Fruit fly (Drosophila melanogaster) whole organism, embryonic: ENCODE data around the gene CG7378.

ENCODE experiments used
- CG10267 ChIP-seq: fragments of 200-800 bp; sonication (Bioruptor generic); optimal IDR thresholded peaks from 2 replicates; lab custom pipeline; 2018; ENCODE audit warnings: missing biosample characterization, mild to moderate bottlenecking, missing genetic modification characterization, moderate library complexity
- CG11085 ChIP-seq: fragments of 200-800 bp; sonication (Bioruptor generic); IDR thresholded peaks from 2 replicates; pipeline ENCODE4 v1.3.6; 2022; ENCODE audit warnings: missing biosample characterization, missing genetic modification characterization
- CG11247 ChIP-seq: fragments of 200-800 bp; sonication (Bioruptor generic); IDR thresholded peaks from 2 replicates; pipeline ENCODE4 v1.3.6; 2022; ENCODE audit warnings: missing biosample characterization, missing genetic modification characterization
- CG11695 ChIP-seq: fragments of 200-800 bp; sonication (Bioruptor generic); IDR thresholded peaks from 3 replicates; pipeline ENCODE4 v1.3.6; 2022; ENCODE audit warnings: missing biosample characterization, missing genetic modification characterization
- CG11696 ChIP-seq: fragments of 200-800 bp; sonication (Bioruptor generic); IDR thresholded peaks from 2 replicates; pipeline ENCODE4 v1.3.6; 2022; ENCODE audit warnings: missing biosample characterization, missing genetic modification characterization
- CG12155 ChIP-seq: fragments of 200-800 bp; sonication (Bioruptor generic); optimal IDR thresholded peaks from 3 replicates; lab custom pipeline; 2016; ENCODE audit warnings: missing biosample characterization, missing genetic modification characterization
- CG12769 ChIP-seq: fragments of 200-800 bp; sonication (Bioruptor generic); optimal IDR thresholded peaks from 2 replicates; lab custom pipeline; 2019; ENCODE audit warnings: missing biosample characterization, mild to moderate bottlenecking, missing genetic modification characterization, moderate library complexity
- CG14860 ChIP-seq: fragments of 200-800 bp; sonication (Bioruptor generic); IDR thresholded peaks from 3 replicates; pipeline ENCODE4 v1.3.6; 2022; ENCODE audit warnings: missing biosample characterization, missing genetic modification characterization; ENCODE audit not compliant: partially characterized antibody
- CG15601 ChIP-seq: fragments of 200-800 bp; sonication (Bioruptor generic); optimal IDR thresholded peaks from 3 replicates; lab custom pipeline; 2019; ENCODE audit warnings: missing biosample characterization, mild to moderate bottlenecking, missing genetic modification characterization, moderate library complexity
- CG17359 ChIP-seq: fragments of 200-800 bp; sonication (Bioruptor generic); optimal IDR thresholded peaks from 3 replicates; lab custom pipeline; 2018; ENCODE audit warnings: missing biosample characterization, mild to moderate bottlenecking, missing genetic modification characterization, moderate library complexity
- CG17568 ChIP-seq: fragments of 200-800 bp; sonication (Bioruptor generic); optimal IDR thresholded peaks from 2 replicates; lab custom pipeline; 2018; ENCODE audit warnings: missing biosample characterization, mild to moderate bottlenecking, missing genetic modification characterization, moderate library complexity
- CG30020 ChIP-seq: fragments of 200-800 bp; optimal IDR thresholded peaks from 2 replicates; lab custom pipeline; 2019; ENCODE audit warnings: missing biosample characterization, mild to moderate bottlenecking, missing genetic modification characterization, moderate library complexity
- CG6175 ChIP-seq: fragments of 200-800 bp; sonication (Bioruptor generic); IDR thresholded peaks from 3 replicates; pipeline ENCODE4 v1.3.6; 2022; ENCODE audit warnings: missing biosample characterization, missing genetic modification characterization
- CG6791 ChIP-seq: fragments of 200-800 bp; sonication (Bioruptor generic); IDR thresholded peaks from 3 replicates; pipeline ENCODE4 v1.3.6; 2022; ENCODE audit warnings: missing biosample characterization, missing genetic modification characterization; ENCODE audit not compliant: partially characterized antibody
- CG7372 ChIP-seq: fragments of 200-800 bp; sonication (Bioruptor generic); IDR thresholded peaks from 2 replicates; pipeline ENCODE4 v1.3.6; 2022; ENCODE audit warnings: missing biosample characterization, missing genetic modification characterization
- CG7963 ChIP-seq: fragments of 200-800 bp; sonication (Bioruptor generic); IDR thresholded peaks from 3 replicates; pipeline ENCODE4 v1.3.6; 2022; ENCODE audit warnings: missing biosample characterization, missing genetic modification characterization; ENCODE audit not compliant: partially characterized antibody
- CG9876 ChIP-seq: fragments of 200-800 bp; sonication (Bioruptor generic); optimal IDR thresholded peaks from 2 replicates; lab custom pipeline; 2016; ENCODE audit warnings: missing biosample characterization, missing genetic modification characterization
- Dip3 ChIP-seq: fragments of 200-800 bp; sonication (Bioruptor generic); optimal IDR thresholded peaks from 3 replicates; lab custom pipeline; 2016; ENCODE audit warnings: missing biosample characterization, missing genetic modification characterization
- Dll ChIP-seq: fragments of 200-800 bp; sonication (Bioruptor generic); IDR thresholded peaks from 4 replicates; pipeline ENCODE4 v1.3.6; 2022; ENCODE audit warnings: missing biosample characterization, missing genetic modification characterization; ENCODE audit not compliant: partially characterized antibody
- Hey ChIP-seq: fragments of 200-800 bp; sonication (Bioruptor generic); optimal IDR thresholded peaks from 3 replicates; lab custom pipeline; 2018; ENCODE audit warnings: missing biosample characterization, mild to moderate bottlenecking, missing genetic modification characterization
- Hmr ChIP-seq: fragments of 200-800 bp; sonication (Bioruptor generic); optimal IDR thresholded peaks from 3 replicates; lab custom pipeline; 2017; ENCODE audit warnings: mild to moderate bottlenecking, missing biosample characterization, missing genetic modification reagents, missing genetic modification characterization
- Mad ChIP-seq: fragments of 200-800 bp; sonication (Bioruptor generic); optimal IDR thresholded peaks from 2 replicates; lab custom pipeline; 2016; ENCODE audit warnings: missing biosample characterization, missing genetic modification characterization
- NK7.1 ChIP-seq: fragments of 200-800 bp; sonication (Bioruptor generic); optimal IDR thresholded peaks from 3 replicates; lab custom pipeline; 2016; ENCODE audit warnings: missing biosample characterization, missing genetic modification characterization
- Neu2 ChIP-seq: fragments of 200-800 bp; sonication (Bioruptor generic); optimal IDR thresholded peaks from 3 replicates; lab custom pipeline; 2016; ENCODE audit warnings: missing biosample characterization, missing genetic modification characterization, borderline replicate concordance
- Nf-YC ChIP-seq: fragments of 200-800 bp; optimal IDR thresholded peaks from 3 replicates; lab custom pipeline; 2019; ENCODE audit warnings: missing biosample characterization, mild to moderate bottlenecking, missing genetic modification characterization, moderate library complexity
- YL-1 ChIP-seq: fragments of 200-800 bp; sonication (Bioruptor generic); optimal IDR thresholded peaks from 3 replicates; lab custom pipeline; 2017; ENCODE audit warnings: missing biosample characterization, mild to moderate bottlenecking, missing genetic modification characterization
- az2 ChIP-seq: fragments of 200-800 bp; sonication (Bioruptor generic); optimal IDR thresholded peaks from 3 replicates; lab custom pipeline; 2016; ENCODE audit warnings: missing biosample characterization, missing genetic modification characterization
- btn ChIP-seq: fragments of 200-800 bp; sonication (Bioruptor generic); optimal IDR thresholded peaks from 2 replicates; lab custom pipeline; 2016; ENCODE audit warnings: missing biosample characterization, missing genetic modification characterization
- cad ChIP-seq: fragments of >200 bp; optimal IDR thresholded peaks from 2 replicates; lab custom pipeline; 2017; ENCODE audit warnings: missing biosample characterization, missing genetic modification characterization
- chif ChIP-seq, 2 experiments: fragments of 200-800 bp; sonication (Bioruptor generic); optimal IDR thresholded peaks; 3 replicates each; lab custom pipeline; 2016; ENCODE audit warnings: missing biosample characterization in 2 of 2, missing genetic modification characterization in 2 of 2
- ftz-f1 ChIP-seq: fragments of 200-800 bp; sonication (Bioruptor generic); optimal IDR thresholded peaks from 2 replicates; lab custom pipeline; 2016; ENCODE audit warnings: missing biosample characterization, missing genetic modification characterization
- gcm2 ChIP-seq: fragments of 200-800 bp; sonication (Bioruptor generic); optimal IDR thresholded peaks from 2 replicates; lab custom pipeline; 2016; ENCODE audit warnings: missing biosample characterization, missing genetic modification characterization
- gro ChIP-seq: fragments of 200-800 bp; sonication (Bioruptor generic); optimal IDR thresholded peaks from 2 replicates; lab custom pipeline; 2016; ENCODE audit warnings: missing biosample characterization, missing genetic modification characterization
- gt ChIP-seq: fragments of 200-800 bp; sonication (Bioruptor generic); IDR thresholded peaks from 2 replicates; pipeline ENCODE4 v1.3.6; 2022; ENCODE audit warnings: missing biosample characterization, missing genetic modification characterization
- ham ChIP-seq: fragments of 200-800 bp; sonication (Bioruptor generic); IDR thresholded peaks from 2 replicates; pipeline ENCODE4 v1.3.6; 2022; ENCODE audit warnings: missing biosample characterization, missing genetic modification characterization
- mld ChIP-seq: fragments of 200-800 bp; sonication (Bioruptor generic); IDR thresholded peaks from 3 replicates; pipeline ENCODE4 v1.3.6; 2022; ENCODE audit warnings: missing biosample characterization, missing genetic modification characterization; ENCODE audit not compliant: partially characterized antibody
- oc ChIP-seq: fragments of 200-800 bp; sonication (Bioruptor generic); optimal IDR thresholded peaks from 2 replicates; lab custom pipeline; 2018; ENCODE audit warnings: missing biosample characterization, mild to moderate bottlenecking, missing genetic modification characterization, moderate library complexity
- pan ChIP-seq, 4 experiments: fragments of >200 bp in 3 of 4; fragments of 200-800 bp in 1 of 4; sonication (Bioruptor generic) in 1 of 4; optimal IDR thresholded peaks in 3 of 4; IDR thresholded peaks in 1 of 4; 2 replicates each; pipeline versions ENCODE4 v1.3.6 to Lab custom; 2017 to 2022; ENCODE audit warnings: missing biosample characterization in 2 of 4, missing genetic modification characterization in 2 of 4, mixed read lengths in 1 of 4
- pfk ChIP-seq: fragments of 200-800 bp; sonication (Bioruptor generic); optimal IDR thresholded peaks from 2 replicates; lab custom pipeline; 2018; ENCODE audit warnings: missing biosample characterization, mild to moderate bottlenecking, missing genetic modification characterization, moderate library complexity
- phol ChIP-seq: fragments of 200-800 bp; sonication (Bioruptor generic); optimal IDR thresholded peaks from 3 replicates; lab custom pipeline; 2018; ENCODE audit warnings: missing biosample characterization, mild to moderate bottlenecking, missing genetic modification characterization, moderate library complexity
- pita ChIP-seq: fragments of 200-800 bp; sonication (Bioruptor generic); optimal IDR thresholded peaks from 2 replicates; lab custom pipeline; 2017; ENCODE audit warnings: missing biosample characterization, mild to moderate bottlenecking, missing genetic modification characterization
- run ChIP-seq: fragments of 200-800 bp; sonication (Bioruptor generic); optimal IDR thresholded peaks from 3 replicates; lab custom pipeline; 2018; ENCODE audit warnings: missing biosample characterization, mild to moderate bottlenecking, missing genetic modification characterization
- seq ChIP-seq: fragments of 200-800 bp; sonication (Bioruptor generic); IDR thresholded peaks from 2 replicates; pipeline ENCODE4 v1.3.6; 2022; ENCODE audit warnings: missing biosample characterization, missing genetic modification characterization
- stwl ChIP-seq: fragments of 200-800 bp; sonication (Bioruptor generic); optimal IDR thresholded peaks from 3 replicates; lab custom pipeline; 2018; ENCODE audit warnings: missing biosample characterization, mild to moderate bottlenecking, missing genetic modification characterization, moderate library complexity
- trem ChIP-seq: fragments of 200-800 bp; optimal IDR thresholded peaks from 3 replicates; lab custom pipeline; 2019; ENCODE audit warnings: missing biosample characterization, mild to moderate bottlenecking, missing genetic modification characterization, moderate library complexity
- unc-4 ChIP-seq: fragments of 200-800 bp; sonication (Bioruptor generic); IDR thresholded peaks from 2 replicates; pipeline ENCODE4 v1.3.6; 2022; ENCODE audit warnings: missing biosample characterization, missing genetic modification characterization; ENCODE audit not compliant: partially characterized antibody
- wek ChIP-seq: fragments of 200-800 bp; sonication (Bioruptor generic); optimal IDR thresholded peaks from 3 replicates; lab custom pipeline; 2018; ENCODE audit warnings: missing biosample characterization, mild to moderate bottlenecking, missing genetic modification characterization, moderate library complexity
- zfh1 ChIP-seq: fragments of 200-800 bp; sonication (Bioruptor generic); IDR thresholded peaks from 3 replicates; pipeline ENCODE4 v1.3.6; 2022; ENCODE audit warnings: missing biosample characterization, missing genetic modification characterization
- zfh2 ChIP-seq: fragments of 200-800 bp; sonication (Bioruptor generic); optimal IDR thresholded peaks from 2 replicates; lab custom pipeline; 2016; ENCODE audit warnings: missing biosample characterization, missing genetic modification characterization

Gene CG7378

DNA sequence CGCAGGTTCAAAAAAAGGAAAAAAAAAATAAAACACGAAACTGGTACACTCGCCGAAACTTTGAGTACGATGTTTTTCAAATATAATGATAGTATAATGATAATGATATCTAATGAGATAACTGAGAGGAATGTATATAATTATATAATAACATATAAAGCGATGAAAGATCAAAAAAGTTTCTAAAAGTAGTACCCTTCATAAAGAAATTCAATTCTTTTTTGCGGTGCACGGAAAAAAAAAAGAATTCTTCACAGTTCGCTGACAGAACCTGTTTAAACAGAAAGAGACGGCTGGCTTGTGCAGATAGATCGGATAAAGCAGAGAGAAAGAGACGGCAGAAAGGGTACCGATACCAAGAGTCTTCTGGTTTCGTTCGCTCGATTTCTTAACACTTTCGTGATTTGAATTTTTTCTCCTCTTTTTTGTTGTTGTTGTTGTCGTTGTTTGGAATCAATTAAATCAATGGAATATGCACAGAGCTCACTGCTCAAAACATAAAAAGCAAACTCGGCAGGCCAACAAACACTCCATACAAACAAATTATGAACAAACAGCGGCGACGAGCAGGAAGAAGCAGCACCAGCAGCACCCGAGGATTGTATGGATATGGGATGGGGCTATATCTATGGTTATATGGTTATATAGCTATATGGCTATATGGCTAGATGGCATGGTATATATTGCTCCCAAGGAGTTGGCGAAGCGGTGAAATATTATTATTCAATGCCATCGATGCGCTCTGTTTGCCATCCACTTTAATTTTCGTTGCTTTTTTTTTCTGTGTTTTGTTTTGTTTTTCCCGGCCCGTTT is 38.1 kb downstream of the CG7378 start (continued):
- TF ChIP-seq Mad (GFP tag; lab: Kevin White, UChicago) (no peak), pan (optimal IDR thresholded peaks at IDR 0.05; lab: Kevin White, UChicago) (no peak), pan (GFP tag; optimal IDR thresholded peaks at IDR 0.05 in 1 of 2, IDR thresholded peaks at IDR 0.05 in 1 of 2) (no peak), phol (tag; lab: Kevin White, UChicago) (peak; percentile 55), CG7963 (GFP tag; lab: Robert Waterston, UW) (no peak), Dll (no peak), CG11247 (GFP tag; lab: Robert Waterston, UW) (no peak; the same call in 1 of the 2 replicates), CG14860 (no peak), run (tag; lab: Kevin White, UChicago) (no peak), CG30020 (tag; lab: Kevin White, UChicago) (no peak), mld (GFP tag; lab: Robert Waterston, UW) (no peak), CG15601 (tag; lab: Kevin White, UChicago) (peak; percentile 47), stwl (tag; lab: Kevin White, UChicago) (no peak), CG17359 (peak; percentile 49), gro (GFP tag; lab: Kevin White, UChicago) (no peak), zfh1 (peak; percentile 79), CG9876 (GFP tag; lab: Kevin White, UChicago) (no peak), az2 (peak; percentile 65), Hey (tag; lab: Kevin White, UChicago) (no peak), CG10267 (tag; lab: Kevin White, UChicago) (peak; percentile 49), gt (no peak), chif (GFP tag; optimal IDR thresholded peaks at IDR 0.05; lab: Kevin White, UChicago) (no peak), wek (GFP tag; lab: Kevin White, UChicago) (no peak), CG6791 (GFP tag; lab: Robert Waterston, UW) (no peak), seq (GFP tag; lab: Robert Waterston, UW) (no peak), CG12155 (GFP tag; lab: Kevin White, UChicago) (peak; percentile 46), CG6175 (GFP tag; lab: Robert Waterston, UW) (no peak), trem (tag; lab: Kevin White, UChicago) (peak; percentile 47), ham (GFP tag; lab: Robert Waterston, UW) (no peak), Neu2 (no peak), unc-4 (no peak), YL-1 (GFP tag; lab: Kevin White, UChicago) (no peak), Hmr (GFP tag; lab: Kevin White, UChicago) (peak; percentile 50), CG11695 (GFP tag; lab: Robert Waterston, UW) (no peak), btn (GFP tag; lab: Kevin White, UChicago) (no peak), CG11696 (GFP tag; lab: Robert Waterston, UW) (no peak), CG17568 (GFP tag; lab: Kevin White, UChicago) (peak; percentile 13), pita (GFP tag; lab: Kevin White, UChicago) (no peak), zfh2 (GFP tag; lab: Kevin White, UChicago) (no peak), CG7372 (GFP tag; lab: Robert Waterston, UW) (no peak), ftz-f1 (GFP tag; lab: Kevin White, UChicago) (no peak), pfk (no peak), Nf-YC (tag; lab: Kevin White, UChicago) (peak; percentile 11), CG12769 (tag; lab: Kevin White, UChicago) (no peak), Dip3 (GFP tag; lab: Kevin White, UChicago) (no peak), gcm2 (no peak), NK7.1 (GFP tag; lab: Kevin White, UChicago) (no peak), oc (tag; lab: Kevin White, UChicago) (no peak), cad (no peak), CG11085 (GFP tag; lab: Robert Waterston, UW) (no peak)
